Worm (Caenorhabditis elegans) whole organism, L1 larva: ENCODE results near the gene T22F3.2.

ENCODE experiments used
- dpl-1 ChIP-seq, 3 experiments: fragments of 150-350 bp in 2 of 3; sonication (generic microtip) in 1 of 3; optimal IDR thresholded peaks; 2 replicates each; lab custom pipeline; 2014 to 2017; ENCODE audit warnings: missing biosample characterization in 3 of 3, missing genetic modification characterization in 3 of 3, missing genetic modification reagents in 3 of 3
- hlh-17 ChIP-seq: fragments of 200-800 bp; sonication (Bioruptor generic); optimal IDR thresholded peaks from 2 replicates; lab custom pipeline; 2018; ENCODE audit warnings: missing genetic modification characterization, mild to moderate bottlenecking, missing compliant biosample characterization, moderate library complexity, borderline replicate concordance
- hpl-2 ChIP-seq: fragments of 150-350 bp; optimal IDR thresholded peaks from 2 replicates; lab custom pipeline; 2014; ENCODE audit warnings: missing biosample characterization, missing genetic modification reagents, missing genetic modification characterization

ce11 chrV:3605325-3605724 lies 18.9 kb downstream of the T22F3.2 start, which contains the start of gene T22F3.8:
- TF ChIP-seq hlh-17 (GFP tag; lab: Kevin White, UChicago) (no peak), dpl-1 (GFP tag; optimal IDR thresholded peaks at IDR 0.05; lab: Kevin White, UChicago) (no peak), hpl-2 (GFP tag; lab: Kevin White, UChicago) (no peak)
